Worm (Caenorhabditis elegans) whole organism, L3 larva: ENCODE measurements around the gene dyf-3.
A peak's percentile ranks its signal among the peaks of the same experiment; 100 is the strongest.
"Not testable (repeated sequence)": the region's sequence is repeated elsewhere in the genome, so short reads cannot be mapped to it uniquely, and the experiment has no call there.

Experiments used
- ZK546.5 ChIP-seq: sonication (generic microtip); optimal IDR thresholded peaks from 2 replicates; lab custom pipeline; 2017; ENCODE audit warnings: missing biosample characterization, missing genetic modification characterization
- ama-1 ChIP-seq: fragments of 150-350 bp; optimal IDR thresholded peaks from 2 replicates; lab custom pipeline; 2018
- ceh-16 ChIP-seq: sonication (generic microtip); optimal IDR thresholded peaks from 2 replicates; lab custom pipeline; 2017; ENCODE audit warnings: missing biosample characterization, missing genetic modification characterization
- ceh-28 ChIP-seq: fragments of 150-350 bp; optimal IDR thresholded peaks from 2 replicates; lab custom pipeline; 2014; ENCODE audit warnings: missing biosample characterization, missing genetic modification reagents, missing genetic modification characterization
- ceh-9 ChIP-seq: sonication (generic microtip); optimal IDR thresholded peaks from 2 replicates; lab custom pipeline; 2018; ENCODE audit warnings: missing biosample characterization, missing genetic modification characterization
- egl-27 ChIP-seq: sonication (generic microtip); optimal IDR thresholded peaks from 4 replicates; lab custom pipeline; 2017; ENCODE audit warnings: missing biosample characterization, missing genetic modification reagents, missing genetic modification characterization
- elt-2 ChIP-seq: sonication (generic microtip); optimal IDR thresholded peaks from 2 replicates; lab custom pipeline; 2016; ENCODE audit warnings: missing genetic modification reagents, mild to moderate bottlenecking, missing genetic modification characterization, missing compliant biosample characterization
- elt-3 ChIP-seq, 3 experiments: fragments of 150-350 bp in 1 of 3; sonication (generic microtip) in 2 of 3; optimal IDR thresholded peaks; 2 replicates in 2 of 3; 4 replicates in 1 of 3; lab custom pipeline; 2014 to 2017; ENCODE audit warnings: missing biosample characterization in 3 of 3, missing genetic modification characterization in 3 of 3
- eor-1 ChIP-seq, 2 experiments: fragments of 150-350 bp; optimal IDR thresholded peaks; 2 replicates each; lab custom pipeline; 2014 to 2018; ENCODE audit warnings: missing biosample characterization in 2 of 2, missing genetic modification characterization in 2 of 2
- fkh-2 ChIP-seq: fragments of 150-350 bp; optimal IDR thresholded peaks from 2 replicates; lab custom pipeline; 2014; ENCODE audit warnings: missing biosample characterization, missing genetic modification reagents, missing genetic modification characterization
- fos-1 ChIP-seq: fragments of 150-350 bp; optimal IDR thresholded peaks from 2 replicates; lab custom pipeline; 2014; ENCODE audit warnings: missing biosample characterization, missing genetic modification characterization
- hmg-11 ChIP-seq: sonication (generic microtip); optimal IDR thresholded peaks from 2 replicates; lab custom pipeline; 2016; ENCODE audit warnings: missing genetic modification characterization, missing compliant biosample characterization
- jun-1 ChIP-seq: fragments of 150-350 bp; optimal IDR thresholded peaks from 2 replicates; lab custom pipeline; 2014; ENCODE audit warnings: missing biosample characterization, missing genetic modification reagents, missing genetic modification characterization
- lin-39 ChIP-seq: fragments of 150-350 bp; optimal IDR thresholded peaks from 2 replicates; lab custom pipeline; 2018; ENCODE audit warnings: missing biosample characterization, missing genetic modification reagents, missing genetic modification characterization
- mdl-1 ChIP-seq: fragments of 150-350 bp; optimal IDR thresholded peaks from 2 replicates; lab custom pipeline; 2014; ENCODE audit warnings: missing biosample characterization, missing genetic modification characterization
- mml-1 ChIP-seq: fragments of 150-350 bp; sonication (generic microtip); optimal IDR thresholded peaks from 3 replicates; lab custom pipeline; 2014; ENCODE audit warnings: missing biosample characterization, missing genetic modification characterization
- nhr-12 ChIP-seq: fragments of 150-350 bp; optimal IDR thresholded peaks from 2 replicates; lab custom pipeline; 2014; ENCODE audit warnings: missing biosample characterization, missing genetic modification characterization
- nhr-23 ChIP-seq: fragments of 150-350 bp; optimal IDR thresholded peaks from 2 replicates; lab custom pipeline; 2014; ENCODE audit warnings: missing biosample characterization, missing genetic modification reagents, missing genetic modification characterization
- nhr-237 ChIP-seq: fragments of 150-350 bp; optimal IDR thresholded peaks from 2 replicates; lab custom pipeline; 2014; ENCODE audit warnings: missing biosample characterization, missing genetic modification characterization
- nhr-28 ChIP-seq: fragments of 150-350 bp; optimal IDR thresholded peaks from 2 replicates; lab custom pipeline; 2014; ENCODE audit warnings: missing biosample characterization, missing genetic modification characterization
- nhr-43 ChIP-seq: sonication (generic microtip); optimal IDR thresholded peaks from 2 replicates; lab custom pipeline; 2016; ENCODE audit warnings: mild to moderate bottlenecking, missing genetic modification characterization, missing compliant biosample characterization; ENCODE audit not compliant: poor library complexity, severe bottlenecking
- pha-4 ChIP-seq: fragments of 150-350 bp; optimal IDR thresholded peaks from 2 replicates; lab custom pipeline; 2014; ENCODE audit warnings: missing biosample characterization, missing genetic modification reagents, missing genetic modification characterization
- pqm-1 ChIP-seq: fragments of 150-350 bp; optimal IDR thresholded peaks from 2 replicates; lab custom pipeline; 2017; ENCODE audit warnings: missing biosample characterization, missing genetic modification characterization, inconsistent platforms
- snpc-4 ChIP-seq: fragments of 150-350 bp; optimal IDR thresholded peaks from 2 replicates; lab custom pipeline; 2014; ENCODE audit warnings: missing biosample characterization, missing genetic modification characterization
- tbx-2 ChIP-seq: sonication (generic microtip); optimal IDR thresholded peaks from 2 replicates; lab custom pipeline; 2016; ENCODE audit warnings: mild to moderate bottlenecking, missing genetic modification characterization, missing compliant biosample characterization
- unc-39 ChIP-seq: sonication (generic microtip); optimal IDR thresholded peaks from 4 replicates; lab custom pipeline; 2017; ENCODE audit warnings: missing biosample characterization, missing genetic modification characterization
- unc-62 ChIP-seq: fragments of 150-350 bp; sonication (generic microtip); optimal IDR thresholded peaks from 4 replicates; lab custom pipeline; 2014; ENCODE audit warnings: missing biosample characterization, missing genetic modification reagents, missing genetic modification characterization

dyf-3 gene

DNA sequence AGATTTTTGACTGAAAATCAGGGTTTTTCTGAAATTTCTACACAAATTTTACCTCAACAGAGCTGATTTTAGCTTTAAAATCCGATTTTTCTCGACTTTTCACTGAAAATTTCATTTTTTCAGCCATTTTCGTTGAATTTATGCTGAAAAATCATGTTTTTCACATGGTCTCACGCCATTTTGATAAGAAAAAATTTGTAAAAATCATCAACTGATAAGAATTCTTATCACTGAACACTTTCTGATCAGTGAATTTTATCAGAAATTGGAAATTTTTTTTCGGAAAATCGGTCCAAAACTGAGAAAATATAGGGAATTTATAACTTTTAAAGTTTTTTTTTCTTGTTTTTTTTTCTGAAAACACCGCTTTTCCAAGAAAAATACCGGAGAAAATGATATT, 1.9 kb upstream of the dyf-3 start:
- TF ChIP-seq ZK546.5 (tag; lab: Kevin White, UChicago) (no peak), pha-4 (tag; lab: Kevin White, UChicago) (peak; percentile 27), pqm-1 (peak; percentile 90), elt-2 (tag; lab: Kevin White, UChicago) (peak; percentile 83), hmg-11 (tag; lab: Kevin White, UChicago) (no peak)
- TF ChIP-seq, all 47 proteins: peak for 3

DNA sequence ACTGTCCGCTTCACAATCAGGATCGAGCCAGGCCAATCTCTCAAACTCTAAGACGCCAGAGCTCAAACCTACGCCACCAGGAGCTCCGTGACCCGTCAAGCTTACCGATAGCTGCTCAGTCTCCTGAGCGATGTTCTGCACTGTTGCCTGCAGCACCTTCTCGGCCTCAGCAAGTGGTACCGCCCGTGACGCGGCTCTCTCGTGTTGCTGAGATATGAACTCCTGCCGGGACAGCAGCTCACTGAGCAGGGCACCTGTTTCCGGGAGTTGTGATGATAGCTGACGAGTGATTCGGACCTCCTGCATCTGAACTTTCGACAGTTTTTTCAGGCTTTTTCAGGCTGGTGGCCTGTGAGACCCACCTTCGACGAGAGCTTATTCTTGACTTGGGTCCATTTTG, 953 bp downstream of the dyf-3 start:
- TF ChIP-seq elt-3 (tag; optimal IDR thresholded peaks at IDR 0.05; lab: Kevin White, UChicago) (no peak), mdl-1 (no peak), nhr-43 (tag; lab: Kevin White, UChicago) (no peak), ceh-28 (tag; lab: Kevin White, UChicago) (no peak), ZK546.5 (tag; lab: Kevin White, UChicago) (no peak), elt-2 (tag; lab: Kevin White, UChicago) (no peak), ceh-16 (tag; lab: Kevin White, UChicago) (no peak)

DNA sequence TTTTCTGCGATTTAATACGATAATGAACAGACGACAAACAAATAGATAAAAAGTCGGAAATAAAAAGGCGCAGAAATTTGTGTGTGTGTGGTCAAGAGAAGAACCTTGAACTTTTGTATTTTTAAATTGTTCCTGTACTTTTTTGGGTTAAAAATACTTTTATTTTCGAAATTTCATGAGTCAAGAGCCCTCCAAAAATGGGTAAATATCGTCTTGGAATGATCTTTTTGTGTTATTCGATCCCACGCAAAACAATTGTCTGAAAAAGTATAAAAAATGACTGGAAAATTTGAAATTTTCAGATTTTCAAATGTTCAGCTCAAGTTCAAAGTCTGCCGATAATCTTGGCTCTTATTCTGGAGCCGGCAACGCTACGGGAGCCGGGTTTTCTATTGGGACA, 3.5 kb downstream of the dyf-3 start, which contains the start of gene C04C3.14:
Gene C04C3.14, plus strand, starts transcription at position 301 of the 400 bp plus-strand sequence.
- no peak for TF ChIP-seq mml-1 (tag; lab: Kevin White, UChicago)
- no peak for TF ChIP-seq elt-2 (tag; lab: Kevin White, UChicago)
- no peak for TF ChIP-seq fkh-2 (tag; lab: Kevin White, UChicago)
- no peak for TF ChIP-seq tbx-2 (tag; lab: Kevin White, UChicago)
- no peak for TF ChIP-seq jun-1 (tag; lab: Kevin White, UChicago)
- no peak for TF ChIP-seq nhr-23
- TF ChIP-seq hmg-11 (tag; lab: Kevin White, UChicago) = no peak
- no peak for TF ChIP-seq ceh-9 (tag; lab: Kevin White, UChicago)
- TF ChIP-seq nhr-28 (tag; lab: Kevin White, UChicago) = no peak
- no peak for TF ChIP-seq nhr-43 (tag; lab: Kevin White, UChicago)
- TF ChIP-seq nhr-12 (tag; lab: Kevin White, UChicago) = no peak
- TF ChIP-seq egl-27 (tag; lab: Kevin White, UChicago) = no peak
- TF ChIP-seq lin-39 (tag; lab: Kevin White, UChicago) = no peak
- no peak for TF ChIP-seq mdl-1
- no peak for TF ChIP-seq snpc-4 (tag; lab: Kevin White, UChicago)
- no peak for TF ChIP-seq eor-1 (tag; optimal IDR thresholded peaks at IDR 0.05; lab: Kevin White, UChicago)
- no peak for TF ChIP-seq nhr-237 (tag; lab: Kevin White, UChicago)

DNA sequence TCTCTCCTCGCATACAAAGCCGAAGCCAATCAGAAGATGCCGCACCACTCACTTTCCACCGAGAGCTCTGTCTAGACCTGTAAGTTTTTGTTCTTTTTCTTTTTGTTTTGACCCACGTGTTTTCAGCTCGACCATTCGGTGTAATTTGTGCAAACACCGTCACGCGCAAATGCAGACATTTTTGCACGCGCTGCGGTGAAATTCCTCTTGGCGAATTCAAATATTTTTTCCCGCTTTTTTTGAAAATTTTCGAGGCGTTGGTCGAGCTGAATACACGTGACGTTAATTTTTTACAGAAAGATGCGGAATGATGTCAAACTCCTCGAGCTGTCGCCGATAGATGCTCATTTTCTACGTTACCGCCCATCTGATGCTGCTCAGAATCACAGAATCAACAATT, 5.0 kb downstream of the dyf-3 start, which contains the start of gene C04C3.4:
Gene C04C3.4, plus strand, starts transcription at position 301 of the 400 bp plus-strand sequence.
- TF ChIP-seq unc-39, mml-1, tbx-2 (tag; lab: Kevin White, UChicago): not testable (repeated sequence)

DNA sequence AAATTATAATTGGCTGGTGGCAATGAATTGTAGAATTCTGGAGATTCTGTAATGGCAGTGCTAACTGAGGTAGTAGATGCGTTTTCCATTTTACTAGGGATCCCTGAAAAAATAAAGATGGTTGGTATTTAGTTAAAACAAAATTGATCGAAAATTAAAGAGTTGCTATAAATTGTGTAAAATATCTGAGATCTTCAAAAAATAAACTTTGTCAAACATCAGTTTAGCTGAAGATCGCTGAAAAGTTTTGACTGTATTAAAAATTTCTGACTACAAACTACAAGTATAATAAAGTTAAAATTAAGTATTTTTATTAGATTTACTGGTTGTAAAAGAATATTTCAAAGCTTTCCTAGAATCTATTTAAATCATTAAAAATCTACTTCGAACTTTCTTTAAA, 9.0 kb downstream of the dyf-3 start, which contains the start of gene B0546.5:
Gene B0546.5, minus strand, starts transcription at position 101 of the 400 bp plus-strand sequence.
- not testable (repeated sequence) for TF ChIP-seq fos-1 (tag; lab: Kevin White, UChicago); nhr-23; pha-4 (tag; lab: Kevin White, UChicago)

DNA sequence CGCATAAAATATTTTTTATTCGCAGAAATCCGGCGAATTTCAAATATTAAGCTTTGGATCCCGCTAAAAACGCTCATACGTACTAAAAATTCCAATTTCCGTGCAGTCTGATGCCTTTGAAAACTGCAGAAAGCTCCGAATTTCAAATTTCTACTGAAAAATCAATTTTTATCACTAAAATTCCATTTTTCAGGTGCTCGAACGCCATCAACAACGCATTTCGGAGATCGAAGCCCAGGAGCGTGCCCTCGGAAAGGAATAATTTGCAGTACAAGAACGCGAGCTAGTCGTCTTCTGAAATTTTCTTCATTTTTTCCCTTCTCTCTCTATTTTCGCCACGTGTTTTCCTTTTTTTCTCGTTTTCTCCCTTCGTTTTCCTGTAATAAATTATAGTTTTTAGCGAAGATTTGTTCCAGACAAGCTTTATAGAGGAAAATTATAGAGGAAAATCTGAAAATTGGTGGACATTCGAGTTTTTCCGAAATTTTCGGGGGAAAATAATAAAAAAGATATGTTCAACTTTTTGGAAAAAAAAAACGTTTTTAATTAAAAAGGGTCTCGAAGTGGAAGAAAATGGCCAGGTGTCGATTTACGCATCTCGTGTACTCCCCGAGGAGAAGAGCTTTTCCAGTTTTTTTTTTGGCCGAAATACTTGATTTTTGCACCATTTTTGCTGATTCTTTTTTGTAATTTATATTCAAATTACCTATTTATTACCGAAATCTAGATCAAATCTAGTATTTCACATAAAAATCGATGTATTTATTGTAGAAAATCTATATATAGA, 12.3 kb downstream of the dyf-3 start:
- TF ChIP-seq pha-4 (tag; lab: Kevin White, UChicago) (peak; percentile 6), unc-62 (no peak), elt-2 (tag; lab: Kevin White, UChicago) (peak; percentile 16), ceh-9 (tag; lab: Kevin White, UChicago) (no peak), ama-1 (lab: Kevin White, UChicago) (peak; percentile 67)
